Worm (Caenorhabditis elegans): ENCODE measurements around the gene F22B5.10.
"Not testable (repeated sequence)": the region's sequence is repeated elsewhere in the genome, so short reads cannot be mapped to it uniquely, and the experiment has no call there.

DNA sequence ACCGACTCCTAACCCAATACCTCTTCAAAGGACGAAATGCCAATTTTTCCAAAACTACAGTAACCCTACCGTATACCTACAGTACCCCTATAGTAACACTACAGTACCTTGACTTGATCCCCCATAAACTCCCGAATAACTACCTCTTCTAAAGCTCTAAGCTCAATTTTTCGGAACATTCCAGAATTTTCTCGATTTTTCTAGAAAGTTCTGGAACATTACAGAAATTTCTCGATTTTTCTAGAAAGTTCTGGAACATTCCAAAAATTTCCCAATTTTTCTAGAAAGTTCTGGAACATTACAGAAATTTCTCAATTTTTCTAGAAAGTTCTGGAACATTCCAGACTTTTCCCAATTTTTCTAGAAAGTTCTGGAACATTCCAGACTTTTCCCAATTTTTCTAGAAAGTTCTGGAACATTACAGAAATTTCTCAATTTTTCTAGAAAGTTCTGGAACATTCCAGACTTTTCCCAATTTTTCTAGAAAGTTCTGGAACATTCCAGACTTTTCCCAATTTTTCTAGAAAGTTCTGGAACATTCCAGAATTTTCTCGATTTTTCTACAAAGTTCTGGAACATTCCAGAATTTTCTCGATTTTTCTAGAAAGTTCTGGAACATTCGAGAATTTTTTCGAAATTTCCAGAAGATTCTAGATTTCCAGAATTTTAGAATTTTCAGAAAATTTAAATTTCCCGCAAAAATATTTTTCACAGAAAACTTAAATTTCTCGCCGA is 7.0 kb upstream of the F22B5.10 start:
- not testable (repeated sequence) for TF ChIP-seq nhr-80 (tag; optimal IDR thresholded peaks at IDR 0.05); tbx-9 (tag; optimal IDR thresholded peaks at IDR 0.05; ENCODE audit: borderline replicate concordance); die-1 (tag; optimal IDR thresholded peaks at IDR 0.05); egl-44 (GFP tag; IDR thresholded peaks at IDR 0.05); F10E7.11 (tag; optimal IDR thresholded peaks at IDR 0.05); let-526 (GFP tag; IDR thresholded peaks at IDR 0.05); F23B12.7 (tag; optimal IDR thresholded peaks at IDR 0.05; ENCODE audit: insufficient read depth); atf-7 (tag; optimal IDR thresholded peaks at IDR 0.05); ama-1 (optimal IDR thresholded peaks at IDR 0.05); ama-1 (GFP tag; optimal IDR thresholded peaks at IDR 0.05); bed-2 (GFP tag; IDR thresholded peaks at IDR 0.05); snpc-4 (GFP tag; optimal IDR thresholded peaks at IDR 0.05); snpc-4 (tag; optimal IDR thresholded peaks at IDR 0.05); mes-4 (tag; optimal IDR thresholded peaks at IDR 0.05)
- peak; percentile 68; the same call in 1 of the 2 replicates for TF ChIP-seq madf-3 (GFP tag; IDR thresholded peaks at IDR 0.05)

Measured in whole organism, young adult.